Worm (Caenorhabditis elegans) whole organism, L4 larva: ENCODE measurements around the gene F07C6.2.

Experiments
- aly-2 ChIP-seq: sonication (generic microtip); optimal IDR thresholded peaks from 2 replicates; lab custom pipeline; 2018; ENCODE audit warnings: missing biosample characterization, missing genetic modification characterization
- ceh-44 ChIP-seq: fragments of 200-800 bp; sonication (Bioruptor generic); IDR thresholded peaks from 2 replicates; pipeline ENCODE4 v1.3.6; 2022; ENCODE audit warnings: missing genetic modification reagents, missing genetic modification characterization, missing compliant biosample characterization
- daf-16 ChIP-seq, 3 experiments: sonication (generic microtip); optimal IDR thresholded peaks; 2 replicates each; lab custom pipeline; 2016 to 2017; ENCODE audit warnings: missing genetic modification characterization in 3 of 3, missing genetic modification reagents in 3 of 3, mild to moderate bottlenecking in 2 of 3, missing compliant biosample characterization in 2 of 3, missing biosample characterization in 1 of 3, moderate library complexity in 1 of 3
- fos-1 ChIP-seq: fragments of 150-350 bp; optimal IDR thresholded peaks from 2 replicates; lab custom pipeline; 2014; ENCODE audit warnings: missing biosample characterization, missing genetic modification characterization
- nhr-25 ChIP-seq: sonication (generic microtip); optimal IDR thresholded peaks from 2 replicates; lab custom pipeline; 2017; ENCODE audit warnings: missing genetic modification characterization, mild to moderate bottlenecking, missing compliant biosample characterization, antibody characterized with exemption, moderate library complexity, borderline replicate concordance; ENCODE audit not compliant: insufficient read depth

DNA sequence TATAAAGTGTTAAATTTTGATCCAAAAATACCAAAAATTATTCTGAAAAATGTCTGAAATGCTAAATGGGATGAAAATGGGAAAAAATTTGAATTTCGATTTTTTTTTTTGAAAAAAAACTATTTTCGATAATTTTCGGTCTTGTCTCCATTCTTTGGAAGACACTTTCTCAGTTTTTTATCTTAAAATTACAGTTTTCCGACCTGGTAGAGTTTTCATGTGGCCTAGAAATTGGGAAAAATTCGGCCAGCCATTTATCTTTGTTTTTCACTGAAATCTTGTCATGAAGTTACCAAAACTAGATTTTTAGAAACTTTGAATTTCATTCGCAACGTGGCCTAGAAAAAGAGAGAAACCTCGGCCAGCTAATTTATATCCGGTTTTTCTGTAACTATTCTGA is 49.9 kb downstream of the F07C6.2 start:
- no peak for TF ChIP-seq ceh-44 (GFP tag; lab: Robert Waterston, UW)
- no peak for TF ChIP-seq nhr-25 (tag; lab: Kevin White, UChicago)
- no peak for TF ChIP-seq fos-1 (tag; lab: Kevin White, UChicago)
- no peak for TF ChIP-seq daf-16 (GFP tag; optimal IDR thresholded peaks at IDR 0.05; lab: Kevin White, UChicago)
- TF ChIP-seq daf-16 (tag; optimal IDR thresholded peaks at IDR 0.05; lab: Kevin White, UChicago) = no peak
- TF ChIP-seq aly-2 (tag; lab: Kevin White, UChicago) = no peak
